Worm (Caenorhabditis elegans) whole organism, L1 larva: Measurements from ENCODE around the gene ceh-21.
A peak's percentile ranks its signal among the peaks of the same experiment; 100 is the strongest.

Experiments used
- C34B4.2 ChIP-seq: sonication (generic microtip); optimal IDR thresholded peaks from 2 replicates; lab custom pipeline; 2017; ENCODE audit warnings: mild to moderate bottlenecking, missing genetic modification characterization, missing compliant biosample characterization
- aha-1 ChIP-seq: fragments of 150-350 bp; optimal IDR thresholded peaks from 2 replicates; lab custom pipeline; 2014; ENCODE audit warnings: missing biosample characterization, missing genetic modification characterization
- aly-2 ChIP-seq: fragments of 150-350 bp; optimal IDR thresholded peaks from 2 replicates; lab custom pipeline; 2014; ENCODE audit warnings: missing biosample characterization, missing genetic modification characterization
- ama-1 ChIP-seq: fragments of 150-350 bp; optimal IDR thresholded peaks from 2 replicates; lab custom pipeline; 2014
- blmp-1 ChIP-seq: fragments of 150-350 bp; optimal IDR thresholded peaks from 2 replicates; lab custom pipeline; 2014; ENCODE audit warnings: missing biosample characterization, missing genetic modification characterization
- ceh-8 ChIP-seq: fragments of 200-800 bp; sonication (Bioruptor generic); optimal IDR thresholded peaks from 2 replicates; lab custom pipeline; 2018; ENCODE audit warnings: mild to moderate bottlenecking, missing genetic modification characterization, moderate library complexity, missing compliant biosample characterization
- ceh-82 ChIP-seq, 3 experiments: fragments of 150-350 bp in 1 of 3; sonication (generic microtip) in 2 of 3; optimal IDR thresholded peaks; 2 replicates each; lab custom pipeline; 2014 to 2017; ENCODE audit warnings: missing biosample characterization in 3 of 3, missing genetic modification characterization in 3 of 3
- ceh-88 ChIP-seq: fragments of 200-800 bp; sonication (Bioruptor generic); IDR thresholded peaks from 2 replicates; pipeline ENCODE4 v1.3.6; 2022; ENCODE audit warnings: missing genetic modification characterization, missing compliant biosample characterization
- ces-1 ChIP-seq: fragments of 150-350 bp; optimal IDR thresholded peaks from 2 replicates; lab custom pipeline; 2014; ENCODE audit warnings: missing biosample characterization, missing genetic modification reagents, missing genetic modification characterization
- dpl-1 ChIP-seq, 3 experiments: fragments of 150-350 bp in 2 of 3; sonication (generic microtip) in 1 of 3; optimal IDR thresholded peaks; 2 replicates each; lab custom pipeline; 2014 to 2017; ENCODE audit warnings: missing biosample characterization in 3 of 3, missing genetic modification characterization in 3 of 3, missing genetic modification reagents in 3 of 3
- fkh-10 ChIP-seq: sonication (generic microtip); optimal IDR thresholded peaks from 2 replicates; lab custom pipeline; 2017; ENCODE audit warnings: missing biosample characterization, missing genetic modification reagents, missing genetic modification characterization
- fkh-4 ChIP-seq: sonication (generic microtip); optimal IDR thresholded peaks from 2 replicates; lab custom pipeline; 2016; ENCODE audit warnings: missing compliant biosample characterization, missing genetic modification characterization, borderline replicate concordance
- grh-1 ChIP-seq: fragments of 200-800 bp; sonication (Bioruptor generic); IDR thresholded peaks from 2 replicates; pipeline ENCODE4 v1.3.6; 2022; ENCODE audit warnings: missing genetic modification reagents, missing genetic modification characterization, missing compliant biosample characterization
- hlh-17 ChIP-seq: fragments of 200-800 bp; sonication (Bioruptor generic); optimal IDR thresholded peaks from 2 replicates; lab custom pipeline; 2018; ENCODE audit warnings: missing genetic modification characterization, mild to moderate bottlenecking, missing compliant biosample characterization, moderate library complexity, borderline replicate concordance
- hlh-4 ChIP-seq: sonication (generic microtip); optimal IDR thresholded peaks from 2 replicates; lab custom pipeline; 2016; ENCODE audit warnings: mild to moderate bottlenecking, missing genetic modification characterization, missing compliant biosample characterization
- hpl-2 ChIP-seq: fragments of 150-350 bp; optimal IDR thresholded peaks from 2 replicates; lab custom pipeline; 2014; ENCODE audit warnings: missing biosample characterization, missing genetic modification reagents, missing genetic modification characterization
- lin-15B ChIP-seq: fragments of 150-350 bp; sonication (generic microtip); optimal IDR thresholded peaks from 3 replicates; lab custom pipeline; 2014; ENCODE audit warnings: missing biosample characterization, missing genetic modification characterization
- lin-39 ChIP-seq: fragments of 150-350 bp; optimal IDR thresholded peaks from 2 replicates; lab custom pipeline; 2014; ENCODE audit warnings: missing biosample characterization, missing genetic modification reagents, missing genetic modification characterization
- nhr-12 ChIP-seq: sonication (generic microtip); optimal IDR thresholded peaks from 2 replicates; lab custom pipeline; 2017; ENCODE audit warnings: missing biosample characterization, missing genetic modification characterization
- nhr-20 ChIP-seq: sonication (generic microtip); optimal IDR thresholded peaks from 2 replicates; lab custom pipeline; 2016; ENCODE audit warnings: mild to moderate bottlenecking, missing genetic modification characterization, missing compliant biosample characterization
- nhr-47 ChIP-seq: sonication (generic microtip); optimal IDR thresholded peaks from 2 replicates; lab custom pipeline; 2016; ENCODE audit warnings: mild to moderate bottlenecking, missing genetic modification characterization, moderate library complexity, missing compliant biosample characterization
- nhr-76 ChIP-seq: sonication (generic microtip); optimal IDR thresholded peaks from 2 replicates; lab custom pipeline; 2017; ENCODE audit warnings: missing biosample characterization, missing genetic modification characterization
- nhr-84 ChIP-seq: sonication (generic microtip); optimal IDR thresholded peaks from 2 replicates; lab custom pipeline; 2017; ENCODE audit warnings: missing biosample characterization, missing genetic modification characterization
- nhr-85 ChIP-seq: sonication (generic microtip); peaks from one replicate; lab custom pipeline; 2016; ENCODE audit warnings: missing genetic modification characterization, inconsistent platforms, missing compliant biosample characterization
- rnt-1 ChIP-seq: sonication (generic microtip); optimal IDR thresholded peaks from 2 replicates; lab custom pipeline; 2016; ENCODE audit warnings: mild to moderate bottlenecking, missing genetic modification characterization, moderate library complexity, missing compliant biosample characterization
- skn-1 ChIP-seq: fragments of 150-350 bp; optimal IDR thresholded peaks from 2 replicates; lab custom pipeline; 2014; ENCODE audit warnings: missing biosample characterization, missing genetic modification characterization
- snu-23 ChIP-seq: sonication (generic microtip); optimal IDR thresholded peaks from 2 replicates; lab custom pipeline; 2016; ENCODE audit warnings: missing genetic modification characterization, missing compliant biosample characterization
- sptf-1 ChIP-seq: fragments of 150-350 bp; optimal IDR thresholded peaks from 2 replicates; lab custom pipeline; 2014; ENCODE audit warnings: missing biosample characterization, missing genetic modification characterization
- sup-37 ChIP-seq: fragments of 200-800 bp; sonication (Bioruptor generic); optimal IDR thresholded peaks from 2 replicates; lab custom pipeline; 2018; ENCODE audit warnings: mild to moderate bottlenecking, missing genetic modification characterization, missing compliant biosample characterization
- swsn-7 ChIP-seq: sonication (generic microtip); optimal IDR thresholded peaks from 2 replicates; lab custom pipeline; 2016; ENCODE audit warnings: missing genetic modification characterization, missing compliant biosample characterization
- tbx-2 ChIP-seq: sonication (generic microtip); optimal IDR thresholded peaks from 2 replicates; lab custom pipeline; 2016; ENCODE audit warnings: missing genetic modification characterization, missing compliant biosample characterization
- tlp-1 ChIP-seq: fragments of 150-350 bp; optimal IDR thresholded peaks from 2 replicates; lab custom pipeline; 2014; ENCODE audit warnings: missing biosample characterization, missing genetic modification characterization
- unc-98 ChIP-seq: fragments of 200-800 bp; sonication (Bioruptor generic); IDR thresholded peaks from 2 replicates; pipeline ENCODE4 v1.3.6; 2022; ENCODE audit warnings: missing genetic modification characterization, missing compliant biosample characterization
- zag-1 ChIP-seq: fragments of 150-350 bp; optimal IDR thresholded peaks from 2 replicates; lab custom pipeline; 2014; ENCODE audit warnings: missing biosample characterization, missing genetic modification characterization
- zip-4 ChIP-seq: fragments of 200-800 bp; sonication (Bioruptor generic); optimal IDR thresholded peaks from 2 replicates; lab custom pipeline; 2018; ENCODE audit warnings: mild to moderate bottlenecking, missing genetic modification characterization, moderate library complexity, missing compliant biosample characterization
- ztf-11 ChIP-seq, 2 experiments: sonication (generic microtip); optimal IDR thresholded peaks; 2 replicates each; lab custom pipeline; 2016 to 2017; ENCODE audit warnings: missing genetic modification characterization in 2 of 2, missing biosample characterization in 1 of 2, missing compliant biosample characterization in 1 of 2

The ceh-21 gene

ce11 chrX:1829937-1830336 lies 22.6 kb downstream of the ceh-21 start, which contains the start of gene C14E2.6:
Gene C14E2.6 (minus strand): TSS chrX:1830037.
- TF ChIP-seq zag-1 (tag; lab: Kevin White, UChicago) = no peak
- TF ChIP-seq hpl-2 (GFP tag; lab: Kevin White, UChicago) = no peak
- TF ChIP-seq hlh-4 (tag; lab: Kevin White, UChicago) = peak; percentile 20

- no peak for TF ChIP-seq dpl-1 (GFP tag; optimal IDR thresholded peaks at IDR 0.05; lab: Kevin White, UChicago)
- TF ChIP-seq hlh-17 (GFP tag; lab: Kevin White, UChicago) = no peak
- TF ChIP-seq hpl-2 (GFP tag; lab: Kevin White, UChicago) = no peak
- TF ChIP-seq nhr-76 (tag; lab: Kevin White, UChicago) = no peak
- TF ChIP-seq ceh-82 (tag; optimal IDR thresholded peaks at IDR 0.05; lab: Kevin White, UChicago) = no peak
- no peak for TF ChIP-seq C34B4.2 (tag; lab: Kevin White, UChicago)
- TF ChIP-seq aly-2 (tag; lab: Kevin White, UChicago) = no peak
- no peak for TF ChIP-seq grh-1 (GFP tag; lab: Robert Waterston, UW)
- TF ChIP-seq nhr-47 (tag; lab: Kevin White, UChicago) = no peak
Measured at ce11 chrX:1826166-1826565, 26.4 kb downstream of the ceh-21 start, which contains the start of gene C14E2.1. Gene C14E2.1 (plus strand): TSS chrX:1826466.

ce11 chrX:1825290-1825832 lies 27.2 kb downstream of the ceh-21 start, which contains the start of gene C14E2.5:
Gene C14E2.5 (minus strand): TSS chrX:1825340.
- TF ChIP-seq snu-23 (GFP tag; lab: Kevin White, UChicago) (no peak), unc-98 (GFP tag; lab: Robert Waterston, UW) (no peak), zip-4 (GFP tag; lab: Kevin White, UChicago) (no peak), tlp-1 (no peak), blmp-1 (tag; lab: Kevin White, UChicago) (no peak), sup-37 (no peak), aha-1 (tag; lab: Kevin White, UChicago) (no peak), sptf-1 (tag; lab: Kevin White, UChicago) (no peak), swsn-7 (no peak), ztf-11 (tag; optimal IDR thresholded peaks at IDR 0.05; lab: Kevin White, UChicago) (no peak), nhr-76 (tag; lab: Kevin White, UChicago) (no peak)

- TF ChIP-seq rnt-1 (tag; lab: Kevin White, UChicago) (no peak), lin-15B (tag; lab: Kevin White, UChicago) (no peak)
Measured at ce11 chrX:1821235-1821634, 31.3 kb downstream of the ceh-21 start, which contains the start of gene C14E2.4. Gene C14E2.4 (minus strand): TSS chrX:1821335.

- TF ChIP-seq fkh-10 (GFP tag; lab: Kevin White, UChicago) (no peak), nhr-85 (tag; lab: Kevin White, UChicago) (no peak), ceh-8 (GFP tag; lab: Kevin White, UChicago) (no peak), nhr-12 (no peak), fkh-4 (no peak), ceh-88 (no peak), nhr-84 (tag; lab: Kevin White, UChicago) (no peak), skn-1 (tag; lab: Kevin White, UChicago) (no peak), nhr-20 (tag; lab: Kevin White, UChicago) (no peak), lin-39 (tag; lab: Kevin White, UChicago) (no peak), ama-1 (lab: Kevin White, UChicago) (no peak), ces-1 (no peak), rnt-1 (tag; lab: Kevin White, UChicago) (no peak), tbx-2 (tag; lab: Kevin White, UChicago) (no peak)
Measured at ce11 chrX:1816106-1816505, 36.4 kb downstream of the ceh-21 start, which contains the start of gene C14E2.7. Gene C14E2.7 (plus strand): TSS chrX:1816406.
